Fruit fly (Drosophila melanogaster) whole organism, wandering third instar larva: ENCODE data around the gene Dr.

Experiments used
- Abd-B ChIP-seq: fragments of >200 bp; optimal IDR thresholded peaks from 2 replicates; lab custom pipeline; 2017; ENCODE audit warnings: missing biosample characterization, missing genetic modification characterization
- CG32264 ChIP-seq: fragments of 200-800 bp; sonication (Bioruptor generic); optimal IDR thresholded peaks from 2 replicates; lab custom pipeline; 2016; ENCODE audit warnings: missing biosample characterization, missing genetic modification characterization
- CG9705 ChIP-seq: fragments of 200-800 bp; sonication (Bioruptor generic); optimal IDR thresholded peaks from 2 replicates; lab custom pipeline; 2018; ENCODE audit warnings: missing biosample characterization, mild to moderate bottlenecking, missing genetic modification characterization
- CrebA ChIP-seq: fragments of 200-800 bp; sonication (Bioruptor generic); optimal IDR thresholded peaks from 2 replicates; lab custom pipeline; 2016; ENCODE audit warnings: missing biosample characterization, mild to moderate bottlenecking, missing genetic modification characterization, borderline replicate concordance
- Dfd ChIP-seq: fragments of >200 bp; optimal IDR thresholded peaks from 2 replicates; lab custom pipeline; 2017; ENCODE audit warnings: missing biosample characterization, missing genetic modification characterization
- GATAd ChIP-seq: sonication (Bioruptor generic); optimal IDR thresholded peaks from 2 replicates; lab custom pipeline; 2016; ENCODE audit warnings: missing biosample characterization, missing genetic modification characterization
- Hnf4 ChIP-seq: fragments of 200-800 bp; sonication (Bioruptor generic); optimal IDR thresholded peaks from 2 replicates; lab custom pipeline; 2016; ENCODE audit warnings: missing biosample characterization, mild to moderate bottlenecking, missing genetic modification characterization
- Hr78 ChIP-seq: fragments of >200 bp; optimal IDR thresholded peaks from 2 replicates; lab custom pipeline; 2017; ENCODE audit warnings: missing biosample characterization, missing genetic modification characterization
- Hr83 ChIP-seq: fragments of 200-300 bp; sonication (Bioruptor generic); optimal IDR thresholded peaks from 2 replicates; lab custom pipeline; 2016; ENCODE audit warnings: missing biosample characterization, mild to moderate bottlenecking, missing genetic modification characterization, moderate library complexity; ENCODE audit not compliant: poor library complexity, severe bottlenecking
- Jra ChIP-seq: sonication (Bioruptor generic); optimal IDR thresholded peaks from 2 replicates; lab custom pipeline; 2016; ENCODE audit warnings: missing biosample characterization, missing genetic modification characterization
- Mio ChIP-seq: sonication (Bioruptor generic); optimal IDR thresholded peaks from 2 replicates; lab custom pipeline; 2016; ENCODE audit warnings: missing biosample characterization, missing genetic modification characterization
- Myc ChIP-seq: fragments of >200 bp; optimal IDR thresholded peaks from 2 replicates; lab custom pipeline; 2017
- N ChIP-seq: fragments of >200 bp; optimal IDR thresholded peaks from 2 replicates; lab custom pipeline; 2018; ENCODE audit warnings: missing biosample characterization, missing external identifiers, missing genetic modification characterization
- Rel ChIP-seq, 2 experiments: fragments of 200-800 bp; sonication (Bioruptor generic) in 1 of 2; optimal IDR thresholded peaks; 2 replicates in 1 of 2; 3 replicates in 1 of 2; lab custom pipeline; 2016 to 2019; ENCODE audit warnings: mild to moderate bottlenecking in 2 of 2, missing biosample characterization in 2 of 2, missing genetic modification characterization in 2 of 2, moderate library complexity in 1 of 2
- Sp1 ChIP-seq: fragments of 200-800 bp; sonication (Bioruptor generic); optimal IDR thresholded peaks from 3 replicates; lab custom pipeline; 2019; ENCODE audit warnings: missing biosample characterization, mild to moderate bottlenecking, missing genetic modification characterization, moderate library complexity
- Vsx2 ChIP-seq: fragments of 200-300, 225-300 bp; sonication (Bioruptor generic); optimal IDR thresholded peaks from 2 replicates; lab custom pipeline; 2018; ENCODE audit warnings: missing biosample characterization, missing genetic modification characterization; ENCODE audit not compliant: partially characterized antibody
- br ChIP-seq: fragments of 200-800 bp; sonication (Bioruptor generic); optimal IDR thresholded peaks from 2 replicates; lab custom pipeline; 2016; ENCODE audit warnings: missing biosample characterization, missing genetic modification characterization
- brk ChIP-seq: fragments of 200-800 bp; sonication (Bioruptor generic); optimal IDR thresholded peaks from 2 replicates; lab custom pipeline; 2016; ENCODE audit warnings: missing biosample characterization, mild to moderate bottlenecking, missing genetic modification characterization
- dl ChIP-seq, 2 experiments: fragments of 175-275, 200-275 bp in 1 of 2; fragments of 200-275 bp in 1 of 2; sonication (Bioruptor generic); optimal IDR thresholded peaks; lab custom pipeline; 2018; ENCODE audit warnings: mild to moderate bottlenecking in 2 of 2, missing biosample characterization in 2 of 2, missing genetic modification characterization in 2 of 2, moderate library complexity in 2 of 2; ENCODE audit not compliant: partially characterized antibody in 2 of 2, insufficient read depth in 1 of 2
- dmrt93B ChIP-seq: fragments of 200-800 bp; sonication (Bioruptor generic); optimal IDR thresholded peaks from 2 replicates; lab custom pipeline; 2018; ENCODE audit warnings: missing biosample characterization, mild to moderate bottlenecking, missing genetic modification characterization
- dsf ChIP-seq: sonication (Bioruptor generic); optimal IDR thresholded peaks from 2 replicates; lab custom pipeline; 2016; ENCODE audit warnings: missing biosample characterization, missing genetic modification characterization, borderline replicate concordance
- ey ChIP-seq: fragments of 200-800 bp; sonication (Bioruptor generic); optimal IDR thresholded peaks from 2 replicates; lab custom pipeline; 2016; ENCODE audit warnings: missing biosample characterization, missing genetic modification characterization
- foxo ChIP-seq, 2 experiments: fragments of 200-800 bp; sonication (Bioruptor generic); optimal IDR thresholded peaks; 2 replicates in 1 of 2; 3 replicates in 1 of 2; lab custom pipeline; 2016 to 2017; ENCODE audit warnings: missing biosample characterization in 2 of 2, missing genetic modification characterization in 2 of 2
- fru ChIP-seq: fragments of 200-800 bp; sonication (Bioruptor generic); optimal IDR thresholded peaks from 3 replicates; lab custom pipeline; 2016; ENCODE audit warnings: missing biosample characterization, mild to moderate bottlenecking, missing genetic modification characterization
- h ChIP-seq: fragments of 200-800 bp; sonication (Bioruptor generic); optimal IDR thresholded peaks from 3 replicates; lab custom pipeline; 2016; ENCODE audit warnings: missing biosample characterization, mild to moderate bottlenecking, missing genetic modification characterization
- jim ChIP-seq: fragments of 175-275, 200-325 bp; sonication (Bioruptor generic); optimal IDR thresholded peaks from 2 replicates; lab custom pipeline; 2016; ENCODE audit warnings: missing biosample characterization, mild to moderate bottlenecking, missing genetic modification characterization
- lola ChIP-seq: fragments of >200 bp; optimal IDR thresholded peaks from 2 replicates; lab custom pipeline; 2017; ENCODE audit warnings: missing biosample characterization, missing genetic modification characterization
- rgr ChIP-seq: fragments of 200-800 bp; sonication (Bioruptor generic); optimal IDR thresholded peaks from 3 replicates; lab custom pipeline; 2016; ENCODE audit warnings: missing biosample characterization, mild to moderate bottlenecking, missing genetic modification characterization
- sage ChIP-seq: fragments of 200-800 bp; sonication (Bioruptor generic); optimal IDR thresholded peaks from 2 replicates; lab custom pipeline; 2016; ENCODE audit warnings: missing biosample characterization, mild to moderate bottlenecking, missing genetic modification characterization
- sv ChIP-seq: fragments of 200-800 bp; sonication (Bioruptor generic); optimal IDR thresholded peaks from 3 replicates; lab custom pipeline; 2016; ENCODE audit warnings: missing biosample characterization, missing genetic modification characterization
- tai ChIP-seq: sonication (Bioruptor generic); optimal IDR thresholded peaks from 2 replicates; lab custom pipeline; 2016; ENCODE audit warnings: missing biosample characterization, missing genetic modification characterization
- usp ChIP-seq: fragments of >200 bp; optimal IDR thresholded peaks from 2 replicates; lab custom pipeline; 2017; ENCODE audit warnings: missing biosample characterization, missing genetic modification characterization
- woc ChIP-seq: sonication (Bioruptor generic); optimal IDR thresholded peaks from 2 replicates; lab custom pipeline; 2016; ENCODE audit warnings: missing biosample characterization, mild to moderate bottlenecking, missing genetic modification characterization

Gene Dr

DNA sequence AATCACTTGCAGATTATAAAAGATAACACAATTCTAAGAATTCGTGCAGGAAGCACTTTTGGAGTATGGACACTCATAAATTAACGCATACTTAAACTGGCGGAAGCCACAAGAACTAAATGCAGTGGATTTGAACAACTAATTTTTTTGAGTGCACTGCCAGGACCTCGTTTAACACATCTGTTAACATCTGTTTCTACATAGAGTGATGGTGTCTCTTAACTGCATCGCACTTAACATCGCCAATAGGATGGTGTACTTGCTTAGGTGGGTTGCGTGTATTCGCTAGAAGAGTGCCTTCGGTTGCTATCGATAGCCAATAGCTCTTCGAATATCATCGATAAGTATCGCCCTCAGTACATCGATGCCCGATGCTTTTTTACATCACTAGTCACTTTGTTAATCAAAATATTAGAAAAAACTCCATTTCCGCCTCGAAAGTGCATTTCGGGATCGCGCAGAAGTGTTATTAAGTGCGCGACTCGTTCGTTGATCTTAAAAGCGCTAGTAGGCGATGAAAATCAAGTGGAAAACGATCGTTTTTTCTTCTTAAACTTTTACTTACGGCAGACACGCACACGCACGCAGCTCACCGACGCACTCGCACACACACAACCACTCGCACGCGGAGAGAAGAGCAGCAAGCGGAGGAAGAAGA lies 35.4 kb downstream of the Dr start, which contains the start of gene alph:
Gene alph (plus strand): TSS at position 351 of the 658 bp plus-strand sequence.
- TF ChIP-seq Hnf4 (peak; percentile 47), foxo (GFP tag; optimal IDR thresholded peaks at IDR 0.05; lab: Kevin White, UChicago) (peak in 1 of 2 experiments; percentile 32), Myc (lab: Kevin White, UChicago) (peak; percentile 42), br (peak; percentile 28), brk (peak; percentile 45), h (GFP tag; lab: Kevin White, UChicago) (peak; percentile 17), sage (peak; percentile 22), Sp1 (GFP tag; lab: Kevin White, UChicago) (no peak), CG32264 (GFP tag; lab: Kevin White, UChicago) (no peak), fru (GFP tag; lab: Kevin White, UChicago) (peak; percentile 37), dsf (GFP tag; lab: Kevin White, UChicago) (no peak), sv (peak; percentile 31), tai (GFP tag; lab: Kevin White, UChicago) (peak; percentile 45), woc (GFP tag; lab: Kevin White, UChicago) (no peak), GATAd (GFP tag; lab: Kevin White, UChicago) (no peak), Jra (GFP tag; lab: Kevin White, UChicago) (no peak), rgr (peak; percentile 44)

DNA sequence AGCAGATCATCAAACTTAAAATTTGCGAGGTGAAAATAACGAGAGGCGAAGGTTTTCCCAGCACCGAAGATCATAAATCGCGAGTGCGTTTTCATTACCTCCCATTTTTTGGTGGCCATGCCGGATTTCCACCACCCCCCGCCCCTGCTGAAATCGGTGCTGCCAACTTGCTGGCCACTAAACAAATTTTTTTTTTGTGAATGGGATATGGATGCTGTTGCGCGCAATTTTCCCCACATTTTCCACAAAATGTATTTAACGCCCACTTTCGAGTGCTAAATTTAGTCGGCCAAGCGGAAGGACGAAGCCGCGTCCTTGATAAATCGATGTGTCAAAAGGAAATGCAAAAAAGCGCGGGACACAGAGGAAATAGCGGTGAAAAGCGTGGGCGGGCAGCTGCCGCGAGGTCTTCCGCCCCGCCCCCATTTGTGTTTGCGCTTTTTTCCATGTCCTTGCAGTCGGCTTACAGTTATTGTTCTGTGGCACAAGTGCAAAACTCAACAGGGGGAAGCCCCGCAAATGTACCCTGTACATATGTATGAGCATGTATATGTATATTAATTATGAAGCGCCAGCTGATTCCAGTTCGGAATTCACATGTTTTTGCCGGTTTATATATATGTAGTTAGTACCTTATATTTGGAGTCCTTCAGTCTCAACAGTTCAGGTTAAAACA lies 36.1 kb downstream of the Dr start:
- TF ChIP-seq Jra (GFP tag; lab: Kevin White, UChicago) = no peak
- TF ChIP-seq Hr83 (GFP tag; lab: Kevin White, UChicago) = no peak
- TF ChIP-seq dmrt93B = no peak
- TF ChIP-seq Abd-B (GFP tag; lab: Kevin White, UChicago) = no peak
- no peak for TF ChIP-seq Rel (GFP tag; optimal IDR thresholded peaks at IDR 0.05; lab: Kevin White, UChicago)
- peak; percentile 91 for TF ChIP-seq Rel (tag; optimal IDR thresholded peaks at IDR 0.05; lab: Kevin White, UChicago)

dm6 chr3R:29600762-29601161 lies 44.6 kb downstream of the Dr start, which contains the start of gene CG7568:
Gene CG7568, minus strand, starts transcription at chr3R:29600862.
- TF ChIP-seq Vsx2 (no peak), Jra (GFP tag; lab: Kevin White, UChicago) (no peak), jim (GFP tag; lab: Kevin White, UChicago) (no peak), CG32264 (GFP tag; lab: Kevin White, UChicago) (no peak)

- TF ChIP-seq Hr83 (GFP tag; lab: Kevin White, UChicago) = no peak
- TF ChIP-seq CG9705 = no peak
- TF ChIP-seq GATAd (GFP tag; lab: Kevin White, UChicago) = no peak
- TF ChIP-seq brk = no peak
- TF ChIP-seq jim (GFP tag; lab: Kevin White, UChicago) = no peak
- no peak for TF ChIP-seq Mio (GFP tag; lab: Kevin White, UChicago)
- TF ChIP-seq sage = no peak
- TF ChIP-seq Dfd (GFP tag; lab: Kevin White, UChicago) = no peak
Observed at dm6 chr3R:29608177-29608576, 52.0 kb downstream of the Dr start, which contains the start of gene Diedel2. Gene Diedel2, plus strand, starts transcription at chr3R:29608477.

DNA sequence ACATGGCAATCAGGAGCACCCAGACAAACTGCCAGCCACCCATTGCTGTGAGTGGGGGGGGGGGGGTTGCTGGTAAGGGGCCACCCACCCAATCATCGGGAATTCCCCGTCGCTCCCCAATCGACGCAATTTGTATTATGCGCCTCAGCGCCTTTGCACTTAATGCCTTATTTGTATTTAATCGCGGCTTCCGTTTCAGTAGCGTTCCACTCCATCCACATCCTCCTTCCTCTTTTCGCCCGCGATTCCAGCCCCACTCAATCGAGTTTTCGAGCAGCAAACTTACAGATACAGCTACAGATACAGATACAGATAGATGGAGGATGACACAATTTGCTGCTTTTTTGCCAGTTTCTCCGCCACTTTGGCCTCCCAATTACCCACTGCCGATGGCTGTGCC lies 54.8 kb downstream of the Dr start:
- TF ChIP-seq CrebA (GFP tag; lab: Kevin White, UChicago) (no peak), dmrt93B (no peak), foxo (GFP tag; optimal IDR thresholded peaks at IDR 0.05; lab: Kevin White, UChicago) (no peak), Hnf4 (no peak), CG32264 (GFP tag; lab: Kevin White, UChicago) (no peak), lola (no peak), br (no peak), N (no peak), Mio (GFP tag; lab: Kevin White, UChicago) (no peak), brk (no peak), usp (GFP tag; lab: Kevin White, UChicago) (no peak), Myc (lab: Kevin White, UChicago) (no peak), Hr78 (GFP tag; lab: Kevin White, UChicago) (no peak), rgr (no peak), h (GFP tag; lab: Kevin White, UChicago) (no peak), CG9705 (no peak), Rel (GFP tag; optimal IDR thresholded peaks at IDR 0.05; lab: Kevin White, UChicago) (no peak), Rel (tag; optimal IDR thresholded peaks at IDR 0.05; lab: Kevin White, UChicago) (no peak), Jra (GFP tag; lab: Kevin White, UChicago) (no peak), dl (GFP tag; optimal IDR thresholded peaks at IDR 0.05; lab: Kevin White, UChicago; ENCODE audit: insufficient read depth in 1 of 2, partially characterized antibody in 2 of 2) (no peak), ey (GFP tag; lab: Kevin White, UChicago) (no peak)
